Fruit fly (Drosophila melanogaster) whole organism, embryonic: ENCODE data around the gene Rbbp5.

Experiments used
- CG10274 ChIP-seq: fragments of 200-800 bp; sonication (Bioruptor generic); optimal IDR thresholded peaks from 3 replicates; lab custom pipeline; 2017; ENCODE audit warnings: missing biosample characterization, mild to moderate bottlenecking, missing genetic modification characterization
- CG12104 ChIP-seq: fragments of 200-800 bp; sonication (Bioruptor generic); optimal IDR thresholded peaks from 3 replicates; lab custom pipeline; 2016; ENCODE audit warnings: missing biosample characterization, missing genetic modification characterization
- CG15011 ChIP-seq: fragments of 200-800 bp; sonication (Bioruptor generic); optimal IDR thresholded peaks from 3 replicates; lab custom pipeline; 2018; ENCODE audit warnings: missing biosample characterization, mild to moderate bottlenecking, missing genetic modification characterization
- CG15601 ChIP-seq: fragments of 200-800 bp; sonication (Bioruptor generic); optimal IDR thresholded peaks from 3 replicates; lab custom pipeline; 2019; ENCODE audit warnings: missing biosample characterization, mild to moderate bottlenecking, missing genetic modification characterization, moderate library complexity
- CG15696 ChIP-seq: fragments of 200-800 bp; sonication (Bioruptor generic); optimal IDR thresholded peaks from 2 replicates; lab custom pipeline; 2019; ENCODE audit warnings: missing biosample characterization, mild to moderate bottlenecking, missing genetic modification characterization, moderate library complexity
- CG17912 ChIP-seq: fragments of 200-800 bp; sonication (Bioruptor generic); optimal IDR thresholded peaks from 2 replicates; lab custom pipeline; 2018; ENCODE audit warnings: missing biosample characterization, mild to moderate bottlenecking, missing genetic modification characterization
- CG18011 ChIP-seq: fragments of 200-800 bp; sonication (Bioruptor generic); optimal IDR thresholded peaks from 2 replicates; lab custom pipeline; 2017; ENCODE audit warnings: missing biosample characterization, missing genetic modification characterization, mild to moderate bottlenecking, moderate library complexity, missing genotype
- CG18599 ChIP-seq: fragments of 200-800 bp; sonication (Bioruptor generic); optimal IDR thresholded peaks from 3 replicates; lab custom pipeline; 2017; ENCODE audit warnings: missing biosample characterization, missing genetic modification characterization, mild to moderate bottlenecking, moderate library complexity, missing genetic modification reagents
- CG2116 ChIP-seq: fragments of 200-800 bp; sonication (Bioruptor generic); optimal IDR thresholded peaks from 3 replicates; lab custom pipeline; 2018; ENCODE audit warnings: missing biosample characterization, mild to moderate bottlenecking, missing genetic modification characterization
- CG2129 ChIP-seq: fragments of 200-800 bp; sonication (Bioruptor generic); IDR thresholded peaks from 2 replicates; pipeline ENCODE4 v1.3.6; 2022; ENCODE audit warnings: missing biosample characterization, missing genetic modification characterization; ENCODE audit not compliant: partially characterized antibody
- CG2712 ChIP-seq: fragments of 200-800 bp; optimal IDR thresholded peaks from 3 replicates; lab custom pipeline; 2019; ENCODE audit warnings: missing biosample characterization, mild to moderate bottlenecking, missing genetic modification characterization, moderate library complexity
- CG32772 ChIP-seq: fragments of 200-800 bp; sonication (Bioruptor generic); IDR thresholded peaks from 2 replicates; pipeline ENCODE4 v1.3.6; 2022; ENCODE audit warnings: missing biosample characterization, missing genetic modification characterization
- CG33213 ChIP-seq: fragments of 200-800 bp; sonication (Bioruptor generic); optimal IDR thresholded peaks from 3 replicates; lab custom pipeline; 2016; ENCODE audit warnings: missing biosample characterization, missing genetic modification characterization
- CG3838 ChIP-seq: fragments of 200-800 bp; sonication (Bioruptor generic); optimal IDR thresholded peaks from 3 replicates; lab custom pipeline; 2016; ENCODE audit warnings: missing biosample characterization, missing genetic modification characterization
- CG6175 ChIP-seq: fragments of 200-800 bp; sonication (Bioruptor generic); IDR thresholded peaks from 3 replicates; pipeline ENCODE4 v1.3.6; 2022; ENCODE audit warnings: missing biosample characterization, missing genetic modification characterization
- CG8944 ChIP-seq: fragments of 200-800 bp; sonication (Bioruptor generic); optimal IDR thresholded peaks from 3 replicates; lab custom pipeline; 2016; ENCODE audit warnings: missing biosample characterization, missing genetic modification characterization
- CG9876 ChIP-seq: fragments of 200-800 bp; sonication (Bioruptor generic); optimal IDR thresholded peaks from 2 replicates; lab custom pipeline; 2016; ENCODE audit warnings: missing biosample characterization, missing genetic modification characterization
- Elba2 ChIP-seq: fragments of 200-800 bp; sonication (Bioruptor generic); optimal IDR thresholded peaks from 3 replicates; lab custom pipeline; 2016; ENCODE audit warnings: missing biosample characterization, missing genetic modification characterization
- Fer1 ChIP-seq: fragments of 200-800 bp; sonication (Bioruptor generic); optimal IDR thresholded peaks from 2 replicates; lab custom pipeline; 2017; ENCODE audit warnings: missing biosample characterization, mild to moderate bottlenecking, missing genetic modification characterization
- Fer3 ChIP-seq: fragments of 200-800 bp; sonication (Bioruptor generic); optimal IDR thresholded peaks from 2 replicates; lab custom pipeline; 2018; ENCODE audit warnings: missing biosample characterization, mild to moderate bottlenecking, missing genetic modification characterization, moderate library complexity
- HLH4C ChIP-seq: fragments of 200-800 bp; sonication (Bioruptor generic); IDR thresholded peaks from 3 replicates; pipeline ENCODE4 v1.3.6; 2022; ENCODE audit warnings: missing biosample characterization, missing genetic modification characterization; ENCODE audit not compliant: partially characterized antibody
- Mad ChIP-seq: fragments of 200-800 bp; sonication (Bioruptor generic); optimal IDR thresholded peaks from 2 replicates; lab custom pipeline; 2016; ENCODE audit warnings: missing biosample characterization, missing genetic modification characterization
- Nf-YB ChIP-seq: fragments of 200-800 bp; sonication (Bioruptor generic); optimal IDR thresholded peaks from 3 replicates; lab custom pipeline; 2019; ENCODE audit warnings: missing biosample characterization, mild to moderate bottlenecking, missing genetic modification characterization, moderate library complexity
- Opbp ChIP-seq: fragments of 200-800 bp; sonication (Bioruptor generic); IDR thresholded peaks from 3 replicates; pipeline ENCODE4 v1.3.6; 2022; ENCODE audit warnings: missing biosample characterization, missing genetic modification characterization; ENCODE audit not compliant: partially characterized antibody
- Sox102F ChIP-seq: fragments of 200-800 bp; sonication (Bioruptor generic); optimal IDR thresholded peaks from 2 replicates; lab custom pipeline; 2018; ENCODE audit warnings: missing biosample characterization, mild to moderate bottlenecking, missing genetic modification characterization, moderate library complexity
- Trl ChIP-seq, 3 experiments: fragments of >200 bp in 2 of 3; fragments of 200-800 bp in 1 of 3; sonication (Bioruptor generic) in 1 of 3; optimal IDR thresholded peaks; 2 replicates in 1 of 3; 3 replicates in 2 of 3; lab custom pipeline; 2016 to 2017; ENCODE audit warnings: missing biosample characterization in 1 of 3, missing genetic modification characterization in 1 of 3
- ac ChIP-seq: fragments of 200-800 bp; sonication (Bioruptor generic); optimal IDR thresholded peaks from 3 replicates; lab custom pipeline; 2017; ENCODE audit warnings: missing biosample characterization, mild to moderate bottlenecking, missing genetic modification characterization
- al ChIP-seq: fragments of 200-800 bp; sonication (Bioruptor generic); IDR thresholded peaks from 2 replicates; pipeline ENCODE4 v1.3.6; 2022; ENCODE audit warnings: missing biosample characterization, missing genetic modification characterization
- amos ChIP-seq: fragments of 200-800 bp; sonication (Bioruptor generic); IDR thresholded peaks from 2 replicates; pipeline ENCODE4 v1.3.6; 2022; ENCODE audit warnings: missing biosample characterization, missing genetic modification characterization; ENCODE audit not compliant: partially characterized antibody
- aop ChIP-seq: fragments of 200-800 bp; sonication (Bioruptor generic); IDR thresholded peaks from 2 replicates; pipeline ENCODE4 v1.3.6; 2022; ENCODE audit warnings: missing biosample characterization, missing genetic modification characterization
- bab2 ChIP-seq: fragments of 200-800 bp; sonication (Bioruptor generic); optimal IDR thresholded peaks from 2 replicates; lab custom pipeline; 2016; ENCODE audit warnings: missing biosample characterization, missing genetic modification characterization
- cas ChIP-seq: fragments of 200-800 bp; sonication (Bioruptor generic); IDR thresholded peaks from 2 replicates; pipeline ENCODE4 v1.3.6; 2022; ENCODE audit warnings: missing biosample characterization, missing genetic modification characterization
- corto ChIP-seq: fragments of 200-800 bp; sonication (Bioruptor generic); optimal IDR thresholded peaks from 2 replicates; lab custom pipeline; 2016; ENCODE audit warnings: missing biosample characterization, mild to moderate bottlenecking, missing genetic modification characterization, moderate library complexity
- danr ChIP-seq: fragments of 200-800 bp; sonication (Bioruptor generic); IDR thresholded peaks from 2 replicates; pipeline ENCODE4 v1.3.6; 2022; ENCODE audit warnings: missing biosample characterization, missing genetic modification characterization
- dmrt11E ChIP-seq: fragments of 200-800 bp; sonication (Bioruptor generic); optimal IDR thresholded peaks from 3 replicates; lab custom pipeline; 2018; ENCODE audit warnings: missing biosample characterization, mild to moderate bottlenecking, missing genetic modification characterization, moderate library complexity
- dmrt99B ChIP-seq: fragments of 200-800 bp; sonication (Bioruptor generic); optimal IDR thresholded peaks from 2 replicates; lab custom pipeline; 2018; ENCODE audit warnings: missing biosample characterization, mild to moderate bottlenecking, missing genetic modification characterization, moderate library complexity
- fd3F ChIP-seq: fragments of 200-800 bp; sonication (Bioruptor generic); optimal IDR thresholded peaks from 2 replicates; lab custom pipeline; 2018; ENCODE audit warnings: missing biosample characterization, mild to moderate bottlenecking, missing genetic modification characterization, moderate library complexity
- gcm2 ChIP-seq: fragments of 200-800 bp; sonication (Bioruptor generic); optimal IDR thresholded peaks from 2 replicates; lab custom pipeline; 2016; ENCODE audit warnings: missing biosample characterization, missing genetic modification characterization
- gsb ChIP-seq: fragments of 200-800 bp; sonication (Bioruptor generic); IDR thresholded peaks from 2 replicates; pipeline ENCODE4 v1.3.6; 2022; ENCODE audit warnings: missing biosample characterization, missing genetic modification characterization
- h ChIP-seq: fragments of >200 bp; optimal IDR thresholded peaks from 2 replicates; lab custom pipeline; 2017
- inv ChIP-seq: fragments of 200-800 bp; sonication (Bioruptor generic); IDR thresholded peaks from 2 replicates; pipeline ENCODE4 v1.3.6; 2022; ENCODE audit warnings: missing biosample characterization, missing genetic modification characterization; ENCODE audit not compliant: partially characterized antibody
- lbe ChIP-seq: fragments of 200-800 bp; sonication (Bioruptor generic); optimal IDR thresholded peaks from 2 replicates; lab custom pipeline; 2016; ENCODE audit warnings: missing biosample characterization, mild to moderate bottlenecking, missing genetic modification characterization
- lola ChIP-seq, 3 experiments: fragments of >200 bp in 2 of 3; fragments of 200-800 bp in 1 of 3; sonication (Bioruptor generic) in 1 of 3; optimal IDR thresholded peaks; 2 replicates each; lab custom pipeline; 2017 to 2019; ENCODE audit warnings: missing biosample characterization in 3 of 3, missing genetic modification characterization in 3 of 3, mild to moderate bottlenecking in 1 of 3, moderate library complexity in 1 of 3
- onecut ChIP-seq: fragments of 200-800 bp; sonication (Bioruptor generic); IDR thresholded peaks from 2 replicates; pipeline ENCODE4 v1.3.6; 2022; ENCODE audit warnings: missing biosample characterization, missing genetic modification characterization
- p53 ChIP-seq: fragments of 200-800 bp; sonication (Bioruptor generic); optimal IDR thresholded peaks from 2 replicates; lab custom pipeline; 2016; ENCODE audit warnings: missing biosample characterization, missing genetic modification characterization
- sd ChIP-seq: fragments of 200-800 bp; sonication (Bioruptor generic); optimal IDR thresholded peaks from 3 replicates; lab custom pipeline; 2018; ENCODE audit warnings: missing biosample characterization, mild to moderate bottlenecking, missing genetic modification characterization, moderate library complexity
- slbo ChIP-seq: fragments of 200-800 bp; sonication (Bioruptor generic); IDR thresholded peaks from 2 replicates; pipeline ENCODE4 v1.3.6; 2022; ENCODE audit warnings: missing biosample characterization, missing genetic modification characterization
- unc-4 ChIP-seq: fragments of 200-800 bp; sonication (Bioruptor generic); IDR thresholded peaks from 2 replicates; pipeline ENCODE4 v1.3.6; 2022; ENCODE audit warnings: missing biosample characterization, missing genetic modification characterization; ENCODE audit not compliant: partially characterized antibody
- zfh2 ChIP-seq: fragments of 200-800 bp; sonication (Bioruptor generic); optimal IDR thresholded peaks from 2 replicates; lab custom pipeline; 2016; ENCODE audit warnings: missing biosample characterization, missing genetic modification characterization

The Rbbp5 gene

dm6 chr3L:20395257-20395909 is 47.6 kb upstream of the Rbbp5 start (continued):
- TF ChIP-seq CG2129 (GFP tag; lab: Robert Waterston, UW) = no peak
- peak; percentile 31 for TF ChIP-seq Fer3 (tag; lab: Kevin White, UChicago)
- TF ChIP-seq Fer1 (GFP tag; lab: Kevin White, UChicago) = peak; percentile 69
- TF ChIP-seq CG3838 = no peak
- no peak for TF ChIP-seq unc-4 (GFP tag; lab: Robert Waterston, UW)
- TF ChIP-seq HLH4C (GFP tag; lab: Robert Waterston, UW) = no peak
- TF ChIP-seq amos (GFP tag; lab: Robert Waterston, UW) = 0 out of 2 replicates have a peak, but pooled peaks have one; percentile 15
- TF ChIP-seq CG33213 = no peak
- TF ChIP-seq CG18599 (GFP tag; lab: Kevin White, UChicago) = peak; percentile 74
- 0 out of 2 replicates have a peak, but pooled peaks have one; percentile 21 for TF ChIP-seq gsb (GFP tag; lab: Robert Waterston, UW)
- no peak for TF ChIP-seq CG15601 (tag; lab: Kevin White, UChicago)
- TF ChIP-seq CG2712 (tag; lab: Kevin White, UChicago) = peak; percentile 33
- TF ChIP-seq Mad = no peak
- no peak for TF ChIP-seq inv (GFP tag; lab: Robert Waterston, UW)
- TF ChIP-seq aop (GFP tag; lab: Robert Waterston, UW) = no peak; the same call in 1 of the 2 replicates
- peak; percentile 69 for TF ChIP-seq zfh2
- TF ChIP-seq dmrt11E = no peak
- TF ChIP-seq slbo = peak; percentile 69
- TF ChIP-seq CG15696 (tag; lab: Kevin White, UChicago) = no peak
- no peak for TF ChIP-seq gcm2 (GFP tag; lab: Kevin White, UChicago)
- no peak for TF ChIP-seq Elba2
- no peak for TF ChIP-seq corto (GFP tag; lab: Kevin White, UChicago)
- no peak for TF ChIP-seq CG17912 (GFP tag; lab: Kevin White, UChicago)
- no peak for TF ChIP-seq CG9876
- TF ChIP-seq sd (tag; lab: Kevin White, UChicago) = peak; percentile 70
- no peak for TF ChIP-seq CG18011 (GFP tag; lab: Kevin White, UChicago)
- TF ChIP-seq danr = no peak
- no peak for TF ChIP-seq lola (GFP tag; optimal IDR thresholded peaks at IDR 0.05; lab: Kevin White, UChicago)
- TF ChIP-seq CG32772 = no peak
- TF ChIP-seq dmrt99B (tag; lab: Kevin White, UChicago) = peak; percentile 31
- no peak for TF ChIP-seq CG6175 (GFP tag; lab: Robert Waterston, UW)
- peak; percentile 20 for TF ChIP-seq CG15011
- TF ChIP-seq CG2116 = no peak
- no peak for TF ChIP-seq lbe
- no peak for TF ChIP-seq ac (GFP tag; lab: Kevin White, UChicago)
- TF ChIP-seq Trl (optimal IDR thresholded peaks at IDR 0.05; lab: Kevin White, UChicago) = peak in 1 of 2 experiments; percentile 5
- TF ChIP-seq Trl (GFP tag; optimal IDR thresholded peaks at IDR 0.05; lab: Kevin White, UChicago) = no peak
- 0 out of 2 replicates have a peak, but pooled peaks have one; percentile 12 for TF ChIP-seq onecut (GFP tag; lab: Robert Waterston, UW)
- peak; percentile 22 for TF ChIP-seq Sox102F (GFP tag; lab: Kevin White, UChicago)
- TF ChIP-seq Opbp (GFP tag; lab: Robert Waterston, UW) = no peak
- peak; percentile 32 for TF ChIP-seq bab2
- TF ChIP-seq Nf-YB = no peak
- peak; percentile 8 for TF ChIP-seq CG8944 (GFP tag; lab: Kevin White, UChicago)
- TF ChIP-seq CG12104 (GFP tag; lab: Kevin White, UChicago) = no peak
- TF ChIP-seq fd3F (GFP tag; lab: Kevin White, UChicago) = peak; percentile 7
- TF ChIP-seq al (GFP tag; lab: Robert Waterston, UW) = peak; percentile 13; the same call in 1 of the 2 replicates
- TF ChIP-seq h = no peak
- no peak for TF ChIP-seq cas (GFP tag; lab: Robert Waterston, UW)
- peak; percentile 13 for TF ChIP-seq CG10274 (GFP tag; lab: Kevin White, UChicago)
- TF ChIP-seq p53 (GFP tag; lab: Kevin White, UChicago) = no peak
